Fruit fly (Drosophila melanogaster) whole organism, embryonic: ENCODE results near the gene CG15930.

Experiments
- Abd-B ChIP-seq: fragments of 200-800 bp; sonication (Bioruptor generic); optimal IDR thresholded peaks from 2 replicates; lab custom pipeline; 2018; ENCODE audit warnings: missing biosample characterization, mild to moderate bottlenecking, missing genetic modification characterization, moderate library complexity
- Adf1 ChIP-seq: fragments of 200-800 bp; sonication (Bioruptor generic); IDR thresholded peaks from 2 replicates; pipeline ENCODE4 v1.3.6; 2022; ENCODE audit warnings: missing biosample characterization, missing genetic modification characterization
- Blimp-1 ChIP-seq: fragments of 200-800 bp; sonication (Bioruptor generic); optimal IDR thresholded peaks from 3 replicates; lab custom pipeline; 2018; ENCODE audit warnings: missing biosample characterization, missing genetic modification characterization, mild to moderate bottlenecking, moderate library complexity, missing genetic modification reagents
- Bteb2 ChIP-seq: fragments of 200-800 bp; sonication (Bioruptor generic); optimal IDR thresholded peaks from 2 replicates; lab custom pipeline; 2016; ENCODE audit warnings: missing biosample characterization, missing genetic modification characterization
- C15 ChIP-seq: fragments of 200-800 bp; sonication (Bioruptor generic); IDR thresholded peaks from 3 replicates; pipeline ENCODE4 v1.3.6; 2022; ENCODE audit warnings: missing biosample characterization, missing genetic modification characterization
- CG10209 ChIP-seq: fragments of 200-800 bp; sonication (Bioruptor generic); optimal IDR thresholded peaks from 3 replicates; lab custom pipeline; 2017; ENCODE audit warnings: missing biosample characterization, mild to moderate bottlenecking, missing genetic modification characterization, missing genetic modification reagents
- CG10366 ChIP-seq: fragments of 200-800 bp; sonication (Bioruptor generic); IDR thresholded peaks from 2 replicates; pipeline ENCODE4 v1.3.6; 2022; ENCODE audit warnings: missing biosample characterization, missing genetic modification characterization
- CG10654 ChIP-seq: fragments of 200-800 bp; sonication (Bioruptor generic); optimal IDR thresholded peaks from 2 replicates; lab custom pipeline; 2016; ENCODE audit warnings: missing biosample characterization, missing genetic modification characterization
- CG10979 ChIP-seq: fragments of 200-800 bp; sonication (Bioruptor generic); optimal IDR thresholded peaks from 2 replicates; lab custom pipeline; 2018; ENCODE audit warnings: missing biosample characterization, mild to moderate bottlenecking, missing genetic modification characterization, moderate library complexity
- CG11085 ChIP-seq: fragments of 200-800 bp; sonication (Bioruptor generic); IDR thresholded peaks from 2 replicates; pipeline ENCODE4 v1.3.6; 2022; ENCODE audit warnings: missing biosample characterization, missing genetic modification characterization
- CG12391 ChIP-seq: fragments of 200-800 bp; sonication (Bioruptor generic); optimal IDR thresholded peaks from 3 replicates; lab custom pipeline; 2018; ENCODE audit warnings: missing biosample characterization, mild to moderate bottlenecking, missing genetic modification characterization, moderate library complexity
- CG13123 ChIP-seq: fragments of 200-800 bp; sonication (Bioruptor generic); optimal IDR thresholded peaks from 2 replicates; lab custom pipeline; 2016; ENCODE audit warnings: missing biosample characterization, missing genetic modification characterization
- CG14667 ChIP-seq: fragments of 200-800 bp; sonication (Bioruptor generic); IDR thresholded peaks from 2 replicates; pipeline ENCODE4 v1.3.6; 2022; ENCODE audit warnings: missing biosample characterization, missing genetic modification characterization
- CG15601 ChIP-seq: fragments of 200-800 bp; sonication (Bioruptor generic); optimal IDR thresholded peaks from 3 replicates; lab custom pipeline; 2019; ENCODE audit warnings: missing biosample characterization, mild to moderate bottlenecking, missing genetic modification characterization, moderate library complexity
- CG15696 ChIP-seq: fragments of 200-800 bp; sonication (Bioruptor generic); optimal IDR thresholded peaks from 2 replicates; lab custom pipeline; 2019; ENCODE audit warnings: missing biosample characterization, mild to moderate bottlenecking, missing genetic modification characterization, moderate library complexity
- CG1602 ChIP-seq: fragments of 200-800 bp; sonication (Bioruptor generic); optimal IDR thresholded peaks from 3 replicates; lab custom pipeline; 2016; ENCODE audit warnings: missing biosample characterization, missing genetic modification characterization
- CG18764 ChIP-seq: fragments of 200-800 bp; sonication (Bioruptor generic); optimal IDR thresholded peaks from 3 replicates; lab custom pipeline; 2016; ENCODE audit warnings: missing biosample characterization, missing genetic modification characterization
- CG2116 ChIP-seq: fragments of 200-800 bp; sonication (Bioruptor generic); optimal IDR thresholded peaks from 3 replicates; lab custom pipeline; 2018; ENCODE audit warnings: missing biosample characterization, mild to moderate bottlenecking, missing genetic modification characterization
- CG2120 ChIP-seq: fragments of 200-800 bp; sonication (Bioruptor generic); optimal IDR thresholded peaks from 3 replicates; lab custom pipeline; 2016; ENCODE audit warnings: missing biosample characterization, missing genetic modification characterization
- CG2712 ChIP-seq: fragments of 200-800 bp; optimal IDR thresholded peaks from 3 replicates; lab custom pipeline; 2019; ENCODE audit warnings: missing biosample characterization, mild to moderate bottlenecking, missing genetic modification characterization, moderate library complexity
- CG3847 ChIP-seq: fragments of 200-800 bp; sonication (Bioruptor generic); IDR thresholded peaks from 2 replicates; pipeline ENCODE4 v1.3.6; 2022; ENCODE audit warnings: missing biosample characterization, missing genetic modification characterization
- CG4820 ChIP-seq: fragments of 200-800 bp; sonication (Bioruptor generic); optimal IDR thresholded peaks from 3 replicates; lab custom pipeline; 2016; ENCODE audit warnings: missing biosample characterization, missing genetic modification characterization
- CG6813 ChIP-seq: fragments of 200-800 bp; sonication (Bioruptor generic); optimal IDR thresholded peaks from 2 replicates; lab custom pipeline; 2017; ENCODE audit warnings: missing biosample characterization, missing genetic modification characterization, mild to moderate bottlenecking, moderate library complexity, missing genetic modification reagents
- CG9817 ChIP-seq: fragments of 200-800 bp; sonication (Bioruptor generic); optimal IDR thresholded peaks from 2 replicates; lab custom pipeline; 2018; ENCODE audit warnings: missing biosample characterization, mild to moderate bottlenecking, missing genetic modification characterization, moderate library complexity
- Chrac-16 ChIP-seq: fragments of 200-800 bp; sonication (Bioruptor generic); optimal IDR thresholded peaks from 3 replicates; lab custom pipeline; 2016; ENCODE audit warnings: missing biosample characterization, missing genetic modification characterization
- HLH54F ChIP-seq: fragments of 200-800 bp; sonication (Bioruptor generic); optimal IDR thresholded peaks from 3 replicates; lab custom pipeline; 2016; ENCODE audit warnings: missing biosample characterization, missing genetic modification characterization
- HmgD ChIP-seq: fragments of 200-800 bp; sonication (Bioruptor generic); optimal IDR thresholded peaks from 3 replicates; lab custom pipeline; 2016; ENCODE audit warnings: missing biosample characterization, missing genetic modification characterization
- Hmr ChIP-seq: fragments of 200-800 bp; sonication (Bioruptor generic); optimal IDR thresholded peaks from 3 replicates; lab custom pipeline; 2017; ENCODE audit warnings: mild to moderate bottlenecking, missing biosample characterization, missing genetic modification reagents, missing genetic modification characterization
- Med ChIP-seq: fragments of 200-800 bp; sonication (Bioruptor generic); peaks from one replicate; lab custom pipeline; 2016; ENCODE audit warnings: missing biosample characterization, missing genetic modification characterization, mild to moderate bottlenecking, inconsistent platforms, moderate library complexity
- NC2β ChIP-seq: fragments of 200-800 bp; sonication (Bioruptor generic); optimal IDR thresholded peaks from 2 replicates; lab custom pipeline; 2016; ENCODE audit warnings: missing biosample characterization, missing genetic modification characterization
- Neu2 ChIP-seq: fragments of 200-800 bp; sonication (Bioruptor generic); optimal IDR thresholded peaks from 3 replicates; lab custom pipeline; 2016; ENCODE audit warnings: missing biosample characterization, missing genetic modification characterization, borderline replicate concordance
- Nf-YA ChIP-seq: fragments of 200-800 bp; sonication (Bioruptor generic); IDR thresholded peaks from 2 replicates; pipeline ENCODE4 v1.3.6; 2022; ENCODE audit warnings: missing biosample characterization, missing genetic modification characterization
- Ptx1 ChIP-seq: fragments of 200-800 bp; sonication (Bioruptor generic); IDR thresholded peaks from 2 replicates; pipeline ENCODE4 v1.3.6; 2022; ENCODE audit warnings: missing biosample characterization, missing genetic modification characterization
- Six4 ChIP-seq: fragments of 200-800 bp; sonication (Bioruptor generic); optimal IDR thresholded peaks from 2 replicates; lab custom pipeline; 2016; ENCODE audit warnings: missing biosample characterization, missing genetic modification characterization
- Xbp1 ChIP-seq: fragments of 200-800 bp; sonication (Bioruptor generic); optimal IDR thresholded peaks from 3 replicates; lab custom pipeline; 2016; ENCODE audit warnings: missing biosample characterization, mild to moderate bottlenecking, missing genetic modification characterization
- br ChIP-seq: fragments of >200 bp; optimal IDR thresholded peaks from 2 replicates; lab custom pipeline; 2017
- chif ChIP-seq, 2 experiments: fragments of 200-800 bp; sonication (Bioruptor generic); optimal IDR thresholded peaks; 3 replicates each; lab custom pipeline; 2016; ENCODE audit warnings: missing biosample characterization in 2 of 2, missing genetic modification characterization in 2 of 2
- dysf ChIP-seq: fragments of 200-800 bp; sonication (Bioruptor generic); IDR thresholded peaks from 3 replicates; pipeline ENCODE4 v1.3.6; 2022; ENCODE audit warnings: missing biosample characterization, missing genetic modification characterization
- emc ChIP-seq: fragments of 200-800 bp; sonication (Bioruptor generic); optimal IDR thresholded peaks from 2 replicates; lab custom pipeline; 2016; ENCODE audit warnings: missing biosample characterization, missing genetic modification characterization
- en ChIP-seq: fragments of 200-800 bp; sonication (Bioruptor generic); optimal IDR thresholded peaks from 2 replicates; lab custom pipeline; 2016; ENCODE audit warnings: missing biosample characterization, missing genetic modification characterization
- fd3F ChIP-seq: fragments of 200-800 bp; sonication (Bioruptor generic); optimal IDR thresholded peaks from 2 replicates; lab custom pipeline; 2018; ENCODE audit warnings: missing biosample characterization, mild to moderate bottlenecking, missing genetic modification characterization, moderate library complexity
- lmd ChIP-seq: fragments of 200-800 bp; sonication (Bioruptor generic); IDR thresholded peaks from 2 replicates; pipeline ENCODE4 v1.3.6; 2022; ENCODE audit warnings: missing biosample characterization, missing genetic modification characterization
- nerfin-2 ChIP-seq: fragments of 200-800 bp; sonication (Bioruptor generic); IDR thresholded peaks from 2 replicates; pipeline ENCODE4 v1.3.6; 2022; ENCODE audit warnings: missing biosample characterization, missing genetic modification characterization; ENCODE audit not compliant: partially characterized antibody
- nom ChIP-seq: fragments of 200-800 bp; sonication (Bioruptor generic); optimal IDR thresholded peaks from 2 replicates; lab custom pipeline; 2017; ENCODE audit warnings: missing biosample characterization, missing genetic modification characterization, mild to moderate bottlenecking, moderate library complexity, missing genetic modification reagents
- p53 ChIP-seq: fragments of 200-800 bp; sonication (Bioruptor generic); optimal IDR thresholded peaks from 2 replicates; lab custom pipeline; 2016; ENCODE audit warnings: missing biosample characterization, missing genetic modification characterization
- phol ChIP-seq: fragments of 200-800 bp; sonication (Bioruptor generic); optimal IDR thresholded peaks from 3 replicates; lab custom pipeline; 2018; ENCODE audit warnings: missing biosample characterization, mild to moderate bottlenecking, missing genetic modification characterization, moderate library complexity
- rib ChIP-seq: fragments of 200-800 bp; sonication (Bioruptor generic); IDR thresholded peaks from 2 replicates; pipeline ENCODE4 v1.3.6; 2022; ENCODE audit warnings: missing biosample characterization, missing genetic modification characterization
- sim ChIP-seq: fragments of 200-800 bp; sonication (Bioruptor generic); IDR thresholded peaks from 2 replicates; pipeline ENCODE4 v1.3.6; 2022; ENCODE audit warnings: missing biosample characterization, missing genetic modification characterization
- slou ChIP-seq: fragments of 200-800 bp; sonication (Bioruptor generic); optimal IDR thresholded peaks from 3 replicates; lab custom pipeline; 2016; ENCODE audit warnings: missing biosample characterization, missing genetic modification characterization
- tup ChIP-seq: fragments of 200-800 bp; sonication (Bioruptor generic); optimal IDR thresholded peaks from 2 replicates; lab custom pipeline; 2016; ENCODE audit warnings: missing biosample characterization, mild to moderate bottlenecking, missing genetic modification characterization, moderate library complexity
- unpg ChIP-seq: fragments of 200-800 bp; sonication (Bioruptor generic); optimal IDR thresholded peaks from 3 replicates; lab custom pipeline; 2018; ENCODE audit warnings: missing biosample characterization, mild to moderate bottlenecking, missing genetic modification characterization, moderate library complexity

The CG15930 gene

DNA sequence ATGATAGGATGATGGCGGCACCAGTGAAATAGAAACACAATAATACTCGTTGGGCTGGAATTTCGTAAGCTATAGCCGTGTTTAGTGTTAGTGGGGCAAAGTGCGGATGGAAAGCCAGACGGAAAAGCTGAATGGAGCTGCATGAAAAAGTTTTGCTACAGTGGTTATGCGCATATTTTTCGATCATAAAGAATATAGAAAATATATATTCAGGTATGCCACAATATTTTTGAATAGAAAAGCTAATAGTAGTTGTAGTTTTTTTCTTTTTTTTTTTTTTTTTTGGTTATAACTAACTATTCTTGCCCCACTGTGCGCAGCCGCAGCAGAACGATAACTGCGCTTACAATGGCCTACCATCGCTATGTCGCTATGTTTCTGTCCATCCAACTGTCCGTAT, 30.6 kb downstream of the CG15930 start (continued):
- TF ChIP-seq Six4 (no peak), Blimp-1 (peak; percentile 4), emc (GFP tag; lab: Kevin White, UChicago) (no peak), HmgD (GFP tag; lab: Kevin White, UChicago) (no peak), CG2712 (peak; percentile 7), CG12391 (no peak), CG10366 (GFP tag; lab: Robert Waterston, UW) (peak; percentile 18; the same call in 1 of the 2 replicates), CG15601 (tag; lab: Kevin White, UChicago) (no peak), Abd-B (GFP tag; lab: Kevin White, UChicago) (no peak), CG18764 (GFP tag; lab: Kevin White, UChicago) (no peak), en (GFP tag; lab: Kevin White, UChicago) (no peak), Ptx1 (GFP tag; lab: Robert Waterston, UW) (0 out of 2 replicates have a peak, but pooled peaks have one; percentile 17), sim (no peak), br (no peak), lmd (0 out of 2 replicates have a peak, but pooled peaks have one; percentile 16), unpg (GFP tag; lab: Kevin White, UChicago) (peak; percentile 16), C15 (0 out of 3 replicates have a peak, but pooled peaks have one; percentile 5), tup (no peak), CG4820 (peak; percentile 17), nerfin-2 (GFP tag; lab: Robert Waterston, UW) (no peak), NC2β (GFP tag; lab: Kevin White, UChicago) (no peak), Chrac-16 (GFP tag; lab: Kevin White, UChicago) (no peak), CG13123 (GFP tag; lab: Kevin White, UChicago) (no peak), rib (GFP tag; lab: Robert Waterston, UW) (no peak), Med (GFP tag; lab: Kevin White, UChicago) (peak; percentile 58), CG2120 (GFP tag; lab: Kevin White, UChicago) (peak; percentile 35), nom (no peak), phol (tag; lab: Kevin White, UChicago) (peak; percentile 17)
- TF ChIP-seq, all 482 proteins: peak for 42

DNA sequence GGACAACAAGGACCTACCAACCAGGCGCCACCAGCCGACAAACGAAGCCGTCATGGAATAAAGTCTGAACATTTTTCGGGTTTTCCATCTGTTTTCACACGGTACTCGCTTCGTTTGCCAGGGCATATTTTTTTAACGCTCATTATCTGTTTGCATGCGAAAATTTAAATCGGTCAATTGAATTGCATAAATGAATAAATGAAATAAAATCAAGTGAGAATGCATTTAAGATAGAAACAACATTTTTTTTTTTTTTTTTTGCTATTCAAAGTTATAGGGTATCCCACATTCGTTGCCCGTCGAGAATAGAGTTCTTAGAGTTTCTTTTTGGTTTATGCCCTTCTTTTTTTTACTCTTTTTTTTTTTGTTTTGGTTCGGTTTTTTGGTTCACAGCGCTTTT, 31.3 kb downstream of the CG15930 start:
- TF ChIP-seq CG9817 (tag; lab: Kevin White, UChicago) (peak; percentile 41), CG2116 (no peak), CG14667 (0 out of 2 replicates have a peak, but pooled peaks have one; percentile 16), HLH54F (GFP tag; lab: Kevin White, UChicago) (peak; percentile 51), dysf (GFP tag; lab: Robert Waterston, UW) (peak; percentile 65; the same call in 2 of the 3 replicates), CG3847 (GFP tag; lab: Robert Waterston, UW) (peak; percentile 52; the same call in 1 of the 2 replicates), CG10654 (peak; percentile 33), unpg (GFP tag; lab: Kevin White, UChicago) (peak; percentile 31), Nf-YA (GFP tag; lab: Robert Waterston, UW) (no peak), Blimp-1 (peak; percentile 63), slou (no peak), CG12391 (peak; percentile 29), chif (GFP tag; optimal IDR thresholded peaks at IDR 0.05; lab: Kevin White, UChicago) (peak in 1 of 2 experiments; percentile 48), CG11085 (GFP tag; lab: Robert Waterston, UW) (0 out of 2 replicates have a peak, but pooled peaks have one; percentile 19), CG1602 (GFP tag; lab: Kevin White, UChicago) (peak; percentile 36), CG2712 (peak; percentile 49), Neu2 (GFP tag; lab: Kevin White, UChicago) (peak; percentile 42), CG10209 (peak; percentile 51), CG10979 (peak; percentile 64), CG15696 (tag; lab: Kevin White, UChicago) (peak; percentile 78), fd3F (GFP tag; lab: Kevin White, UChicago) (peak; percentile 17), CG6813 (GFP tag; lab: Kevin White, UChicago) (peak; percentile 57), Adf1 (no peak), p53 (GFP tag; lab: Kevin White, UChicago) (no peak), Hmr (GFP tag; lab: Kevin White, UChicago) (peak; percentile 61), Bteb2 (GFP tag; lab: Kevin White, UChicago) (no peak), Xbp1 (peak; percentile 43)
